In the genomic region with DNA sequence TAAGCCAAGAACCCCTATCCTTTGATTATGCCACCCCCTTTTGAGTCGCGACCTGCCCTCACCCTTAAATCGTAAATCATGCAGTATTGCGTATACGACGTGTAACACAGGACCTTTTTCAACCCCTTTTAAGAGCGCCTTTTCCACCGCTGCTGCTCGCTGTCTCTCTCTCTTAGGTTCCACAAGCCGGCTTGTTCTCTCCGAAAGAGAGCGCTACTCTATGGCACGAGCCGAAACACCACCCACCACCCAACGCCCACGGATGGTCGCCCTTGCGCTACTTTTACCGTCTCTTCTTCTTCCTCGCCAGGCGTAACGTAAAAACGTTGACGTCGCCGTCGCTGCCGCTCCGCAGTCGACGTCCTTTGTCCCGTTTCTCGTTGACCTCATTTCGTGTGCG, we compare ENCODE assay signal across 4 fruit fly cellular contexts.
A peak's percentile ranks its signal among the peaks of the same experiment; 100 is the strongest.
TF ChIP-seq lines count a peak whose summit lies in the region.

No protein-coding gene starts in this region.

- TF ChIP-seq CTCF in whole organism, embryonic (GFP tag; optimal IDR thresholded peaks at IDR 0.05; lab: Kevin White, UChicago) = no peak

TF ChIP-seq in whole organism, embryonic, 481 proteins besides CTCF, POLR2A, EP300 and RAD21 (continues in another document):
- TF ChIP-seq CG7745 (tag; optimal IDR thresholded peaks at IDR 0.05; lab: Kevin White, UChicago) (no peak), run (tag; optimal IDR thresholded peaks at IDR 0.05; lab: Kevin White, UChicago) (no peak), pb (GFP tag; optimal IDR thresholded peaks at IDR 0.05; lab: Kevin White, UChicago) (no peak), CG15011 (GFP tag; optimal IDR thresholded peaks at IDR 0.05; lab: Kevin White, UChicago) (no peak), Spps (tag; optimal IDR thresholded peaks at IDR 0.05; lab: Kevin White, UChicago) (no peak), CG4820 (GFP tag; optimal IDR thresholded peaks at IDR 0.05; lab: Kevin White, UChicago) (no peak), CG3847 (GFP tag; IDR thresholded peaks at IDR 0.05; lab: Robert Waterston, UW) (no peak), luna (GFP tag; optimal IDR thresholded peaks at IDR 0.05; lab: Kevin White, UChicago) (no peak), CG17568 (GFP tag; optimal IDR thresholded peaks at IDR 0.05; lab: Kevin White, UChicago) (no peak), CG11398 (GFP tag; optimal IDR thresholded peaks at IDR 0.05; lab: Kevin White, UChicago) (no peak), Fer1 (GFP tag; optimal IDR thresholded peaks at IDR 0.05; lab: Kevin White, UChicago) (no peak), onecut (GFP tag; IDR thresholded peaks at IDR 0.05; lab: Robert Waterston, UW) (no peak), Dip2 (GFP tag; IDR thresholded peaks at IDR 0.05; lab: Robert Waterston, UW) (no peak), ato (GFP tag; IDR thresholded peaks at IDR 0.05; lab: Robert Waterston, UW; ENCODE audit: partially characterized antibody) (no peak), Bgb (GFP tag; IDR thresholded peaks at IDR 0.05; lab: Robert Waterston, UW; ENCODE audit: partially characterized antibody) (0 out of 2 replicates have a peak, but pooled peaks have one; percentile 25), CG17361 (GFP tag; IDR thresholded peaks at IDR 0.05; lab: Robert Waterston, UW) (no peak), CG10321 (GFP tag; IDR thresholded peaks at IDR 0.05; lab: Robert Waterston, UW) (no peak), CG10147 (GFP tag; optimal IDR thresholded peaks at IDR 0.05; lab: Kevin White, UChicago) (no peak), CG12769 (tag; optimal IDR thresholded peaks at IDR 0.05; lab: Kevin White, UChicago) (no peak), sens-2 (GFP tag; IDR thresholded peaks at IDR 0.05; lab: Robert Waterston, UW) (no peak), unpg (GFP tag; optimal IDR thresholded peaks at IDR 0.05; lab: Kevin White, UChicago) (no peak), CG13296 (GFP tag; optimal IDR thresholded peaks at IDR 0.05; lab: Kevin White, UChicago) (no peak)

TF ChIP-seq in whole organism, prepupa, 60 proteins besides CTCF, POLR2A, EP300 and RAD21:
- TF ChIP-seq lz (GFP tag; optimal IDR thresholded peaks at IDR 0.05; lab: Kevin White, UChicago) (no peak), CG11294 (GFP tag; IDR thresholded peaks at IDR 0.05; lab: Robert Waterston, UW) (no peak), CG6854 (GFP tag; optimal IDR thresholded peaks at IDR 0.05; lab: Kevin White, UChicago) (no peak), Eip75B (GFP tag; optimal IDR thresholded peaks at IDR 0.05; lab: Kevin White, UChicago) (peak; percentile 12)

TF ChIP-seq in whole organism, pupa, 21 proteins besides CTCF, POLR2A, EP300 and RAD21:
- peak; percentile 11 for TF ChIP-seq CG13204 (GFP tag; optimal IDR thresholded peaks at IDR 0.05; lab: Kevin White, UChicago)
- TF ChIP-seq rn (GFP tag; IDR thresholded peaks at IDR 0.05; lab: Robert Waterston, UW) = no peak
- TF ChIP-seq CG4496 (GFP tag; IDR thresholded peaks at IDR 0.05; lab: Robert Waterston, UW) = 0 out of 3 replicates have a peak, but pooled peaks have one; percentile 28
- no peak for TF ChIP-seq Ets98B (GFP tag; IDR thresholded peaks at IDR 0.05; lab: Robert Waterston, UW)
- 0 out of 2 replicates have a peak, but pooled peaks have one; percentile 28 for TF ChIP-seq CG12605 (GFP tag; IDR thresholded peaks at IDR 0.05; lab: Robert Waterston, UW)
- no peak for TF ChIP-seq Pif1B (GFP tag; optimal IDR thresholded peaks at IDR 0.05; lab: Kevin White, UChicago)
- TF ChIP-seq CG9948 (tag; optimal IDR thresholded peaks at IDR 0.05; lab: Kevin White, UChicago) = no peak

TF ChIP-seq in whole organism, wandering third instar larva, 38 proteins besides CTCF, POLR2A, EP300 and RAD21:
- TF ChIP-seq Dif (GFP tag; optimal IDR thresholded peaks at IDR 0.05; lab: Kevin White, UChicago; ENCODE audit: partially characterized antibody) (peak; percentile 3), Sp1 (GFP tag; optimal IDR thresholded peaks at IDR 0.05; lab: Kevin White, UChicago) (no peak)

Comparison
In these comparisons a context has a peak if more than half of its experiments do, and no peak if none do; other contexts are left out.
1. Of the 7 proteins assayed by ChIP-seq in both whole organism, embryonic and whole organism, prepupa: peak only in whole organism, embryonic: CG16779; only in whole organism, prepupa: none; in both: none; in neither: 6.